Worm (Caenorhabditis elegans) whole organism, midembryonic: Measurements from ENCODE around the gene ftn-1.

ENCODE experiments used
- med-1 ChIP-seq: sonication (generic microtip); optimal IDR thresholded peaks from 2 replicates; lab custom pipeline; 2017; ENCODE audit warnings: missing genetic modification characterization, mild to moderate bottlenecking, missing compliant biosample characterization, antibody characterized with exemption, missing genetic modification reagents; ENCODE audit not compliant: insufficient read depth
- ref-1 ChIP-seq: fragments of 200-800 bp; sonication (Bioruptor generic); conservative IDR thresholded peaks from 2 replicates; pipeline ENCODE4 v1.3.6; 2022; ENCODE audit warnings: missing genetic modification reagents, missing genetic modification characterization, missing compliant biosample characterization
- tab-1 ChIP-seq: fragments of 200-800 bp; sonication (Bioruptor generic); IDR thresholded peaks from 2 replicates; pipeline ENCODE4 v1.3.6; 2022; ENCODE audit warnings: missing genetic modification characterization, missing compliant biosample characterization
- ztf-23 ChIP-seq: fragments of 200-800 bp; sonication (Bioruptor generic); IDR thresholded peaks from 2 replicates; pipeline ENCODE4 v1.3.6; 2022; ENCODE audit warnings: missing genetic modification reagents, missing genetic modification characterization, missing compliant biosample characterization

DNA sequence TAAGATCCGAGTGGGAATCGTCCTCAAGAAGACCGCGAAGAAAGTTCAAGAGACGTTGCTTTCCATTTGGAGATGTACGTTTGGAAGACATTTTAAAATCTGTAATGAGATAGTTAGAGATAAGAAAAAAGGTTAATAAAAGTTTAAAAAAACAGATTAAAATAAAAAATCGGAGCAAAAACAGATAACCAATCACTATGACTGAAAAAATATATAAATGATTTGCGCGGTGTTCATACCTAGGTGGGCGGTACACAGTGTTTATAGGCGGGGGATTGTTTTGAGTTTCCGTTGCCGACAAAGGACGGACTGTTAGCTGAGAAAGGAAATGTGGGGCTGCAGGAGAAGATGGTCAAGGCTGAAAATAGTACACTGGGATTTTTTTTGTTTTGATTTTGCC, 11.3 kb upstream of the ftn-1 start, which contains the start of gene ets-7:
- TF ChIP-seq ref-1 (GFP tag; lab: Robert Waterston, UW): no peak
- no peak for TF ChIP-seq med-1 (GFP tag; lab: Kevin White, UChicago)
- TF ChIP-seq tab-1 (GFP tag; lab: Robert Waterston, UW): no peak
- TF ChIP-seq ztf-23: no peak
